Fruit fly (Drosophila melanogaster): ENCODE data around the gene Cad87A.
"Not testable (repeated sequence)": the region's sequence is repeated elsewhere in the genome, so short reads cannot be mapped to it uniquely, and the experiment has no call there.

Gene Cad87A

DNA sequence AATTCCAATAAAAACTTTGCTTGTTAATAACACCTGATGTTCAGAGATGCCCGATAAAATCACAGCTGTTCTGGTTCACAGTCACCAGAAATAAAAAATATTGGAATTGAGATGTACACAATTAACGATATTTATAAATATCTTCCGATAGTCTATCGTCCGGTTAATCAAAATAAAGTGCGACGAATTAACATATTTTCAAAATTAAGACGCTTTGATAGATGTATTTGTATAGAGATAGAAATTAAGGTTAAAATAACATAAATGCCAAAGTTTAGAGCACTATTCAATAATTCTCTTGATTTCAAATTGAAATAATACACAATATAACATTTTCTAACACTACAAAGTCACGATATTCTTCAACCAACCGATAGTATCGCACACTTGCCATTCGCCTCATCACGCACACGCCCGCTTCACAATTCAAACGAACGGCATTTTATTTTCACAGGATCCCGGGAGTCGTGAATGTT, 13.8 kb upstream of the Cad87A start, which contains the start of the genes CG3281 and aurA (continued):
- TF ChIP-seq Sry-δ (GFP tag; optimal IDR thresholded peaks at IDR 0.05) = peak; percentile 97
- no peak for TF ChIP-seq sens-2 (GFP tag; IDR thresholded peaks at IDR 0.05)

DNA sequence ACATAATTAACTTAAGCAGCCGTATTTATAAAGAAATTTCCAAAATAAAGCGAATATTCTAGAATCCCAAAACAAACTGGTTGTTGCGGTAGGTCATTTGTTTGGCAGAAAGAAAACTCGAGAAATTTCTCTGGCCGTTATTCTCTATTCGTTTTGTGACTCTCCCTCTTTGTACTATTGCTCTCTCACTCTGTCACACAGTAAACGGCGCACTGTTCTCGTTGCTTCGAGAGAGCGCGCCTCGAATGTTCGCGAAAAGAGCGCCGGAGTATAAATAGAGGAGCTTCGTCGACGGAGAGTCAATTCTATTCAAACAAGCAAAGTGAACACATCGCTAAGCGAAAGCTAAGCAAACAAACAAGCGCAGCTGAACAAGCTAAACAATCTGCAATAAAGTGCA, 9.3 kb upstream of the Cad87A start, which contains the start of gene Hsp70Ab:
Gene Hsp70Ab, plus strand, starts transcription at position 301 of the 400 bp plus-strand sequence.
- TF ChIP-seq onecut (GFP tag; IDR thresholded peaks at IDR 0.05) = 0 out of 2 replicates have a peak, but pooled peaks have one; percentile 14

DNA sequence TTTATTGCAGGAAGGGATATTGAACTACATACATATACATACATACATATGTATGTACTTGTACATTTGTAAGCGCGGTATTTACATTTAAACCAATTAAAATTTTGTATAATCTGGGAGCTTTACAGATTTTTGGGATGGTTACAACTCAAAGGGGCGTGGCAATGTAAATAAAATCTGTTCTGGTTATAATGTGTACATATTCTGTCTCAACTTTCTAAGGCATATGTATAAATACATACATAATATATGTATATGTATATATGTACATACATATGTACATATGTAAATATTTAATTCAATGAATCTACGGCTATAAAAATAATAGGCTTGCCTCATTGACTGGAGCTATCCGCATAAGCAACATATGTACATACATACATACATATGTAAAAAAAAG, 8.5 kb upstream of the Cad87A start:
- peak; percentile 64 for TF ChIP-seq stwl (tag; optimal IDR thresholded peaks at IDR 0.05)
- peak; percentile 95 for TF ChIP-seq trem (tag; optimal IDR thresholded peaks at IDR 0.05)
- no peak for TF ChIP-seq br (optimal IDR thresholded peaks at IDR 0.05)

DNA sequence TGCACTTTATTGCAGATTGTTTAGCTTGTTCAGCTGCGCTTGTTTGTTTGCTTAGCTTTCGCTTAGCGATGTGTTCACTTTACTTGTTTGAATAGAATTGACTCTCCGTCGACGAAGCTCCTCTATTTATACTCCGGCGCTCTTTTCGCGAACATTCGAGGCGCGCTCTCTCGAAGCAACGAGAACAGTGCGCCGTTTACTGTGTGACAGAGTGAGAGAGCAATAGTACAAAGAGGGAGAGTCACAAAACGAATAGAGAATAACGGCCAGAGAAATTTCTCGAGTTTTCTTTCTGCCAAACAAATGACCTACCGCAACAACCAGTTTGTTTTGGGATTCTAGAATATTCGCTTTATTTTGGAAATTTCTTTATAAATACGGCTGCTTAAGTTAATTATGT, 7.5 kb upstream of the Cad87A start, which contains the start of gene Hsp70Aa:
Gene Hsp70Aa, minus strand, starts transcription at position 101 of the 400 bp plus-strand sequence.
- not testable (repeated sequence) for TF ChIP-seq CG6854 (GFP tag; optimal IDR thresholded peaks at IDR 0.05); HLH54F (GFP tag; optimal IDR thresholded peaks at IDR 0.05); rib (GFP tag; IDR thresholded peaks at IDR 0.05)

DNA sequence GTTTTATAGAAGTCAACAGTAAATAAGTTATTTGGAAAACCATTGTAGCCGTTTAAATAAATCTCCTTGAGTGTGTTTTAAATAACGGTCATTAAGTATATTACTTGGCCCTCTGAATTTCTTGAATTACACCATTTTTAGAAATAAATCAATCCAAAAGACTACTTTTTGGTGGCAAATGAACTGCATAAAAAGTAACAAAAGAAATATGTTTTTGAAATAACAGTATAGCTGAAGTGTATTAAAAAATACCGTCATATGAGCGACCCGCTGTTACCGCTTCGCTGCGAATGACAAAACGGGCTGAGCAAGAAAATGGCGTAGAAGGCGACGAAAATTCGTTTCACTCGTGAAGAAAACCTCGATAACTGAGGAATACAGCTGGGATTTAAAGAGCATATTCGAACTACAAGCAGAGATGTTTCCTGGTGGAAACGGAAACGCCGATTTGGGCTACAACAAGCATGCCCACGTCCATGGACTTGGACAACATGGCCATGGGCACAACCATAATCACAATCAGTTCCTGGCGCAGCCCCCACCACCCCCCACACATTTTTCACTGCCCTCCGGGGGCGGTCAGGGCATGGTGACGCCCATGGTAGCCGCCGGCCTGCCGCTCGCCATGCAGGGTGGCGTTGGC, 579 bp upstream of the Cad87A start, which contains the start of gene CG31211:
Gene CG31211, plus strand, starts transcription at position 294 of the 643 bp plus-strand sequence.
- TF ChIP-seq CHES-1-like (GFP tag; optimal IDR thresholded peaks at IDR 0.05) (no peak), hbn (GFP tag; IDR thresholded peaks at IDR 0.05; ENCODE audit: partially characterized antibody) (no peak), eyg (GFP tag; optimal IDR thresholded peaks at IDR 0.05) (no peak), stc (GFP tag; IDR thresholded peaks at IDR 0.05) (no peak), CG16815 (GFP tag; optimal IDR thresholded peaks at IDR 0.05) (no peak), CG3838 (GFP tag; optimal IDR thresholded peaks at IDR 0.05) (no peak), Gsc (GFP tag; IDR thresholded peaks at IDR 0.05) (no peak), D (optimal IDR thresholded peaks at IDR 0.05) (no peak), D (GFP tag; optimal IDR thresholded peaks at IDR 0.05) (no peak), CG2120 (GFP tag; optimal IDR thresholded peaks at IDR 0.05) (peak; percentile 10), ara (GFP tag; IDR thresholded peaks at IDR 0.05) (no peak), cad (GFP tag; optimal IDR thresholded peaks at IDR 0.05) (no peak), da (GFP tag; optimal IDR thresholded peaks at IDR 0.05) (no peak), shn (GFP tag; optimal IDR thresholded peaks at IDR 0.05) (no peak), BEAF-32 (GFP tag; optimal IDR thresholded peaks at IDR 0.05) (peak; percentile 10), CG15479 (GFP tag; optimal IDR thresholded peaks at IDR 0.05) (no peak), bbx (GFP tag; IDR thresholded peaks at IDR 0.05; ENCODE audit: partially characterized antibody) (no peak), MTF-1 (GFP tag; optimal IDR thresholded peaks at IDR 0.05; ENCODE audit: borderline replicate concordance) (no peak), CG10147 (GFP tag; optimal IDR thresholded peaks at IDR 0.05) (no peak), Adf1 (GFP tag; IDR thresholded peaks at IDR 0.05) (no peak), CG42726 (GFP tag; IDR thresholded peaks at IDR 0.05; ENCODE audit: partially characterized antibody) (no peak), Bdp1 (GFP tag; optimal IDR thresholded peaks at IDR 0.05) (no peak), Fer1 (GFP tag; optimal IDR thresholded peaks at IDR 0.05) (no peak), slou (GFP tag; optimal IDR thresholded peaks at IDR 0.05) (no peak), CG7839 (tag; optimal IDR thresholded peaks at IDR 0.05) (no peak), CG3726 (GFP tag; IDR thresholded peaks at IDR 0.05) (no peak), zen2 (GFP tag; IDR thresholded peaks at IDR 0.05; ENCODE audit: partially characterized antibody) (no peak), CG14965 (GFP tag; optimal IDR thresholded peaks at IDR 0.05; ENCODE audit: borderline replicate concordance) (no peak), CG4854 (GFP tag; optimal IDR thresholded peaks at IDR 0.05) (no peak), Nf-YC (tag; optimal IDR thresholded peaks at IDR 0.05) (peak; percentile 7), CG10565 (GFP tag; optimal IDR thresholded peaks at IDR 0.05) (no peak), nom (GFP tag; optimal IDR thresholded peaks at IDR 0.05) (no peak), nerfin-1 (tag; optimal IDR thresholded peaks at IDR 0.05) (no peak), unc-4 (GFP tag; IDR thresholded peaks at IDR 0.05; ENCODE audit: partially characterized antibody) (no peak)

Measured in whole organism, embryonic.